Fruit fly (Drosophila melanogaster) whole organism, embryonic: ENCODE data around the gene Evi5.

Source experiments
- Bgb ChIP-seq: fragments of 200-800 bp; sonication (Bioruptor generic); IDR thresholded peaks from 2 replicates; pipeline ENCODE4 v1.3.6; 2022; ENCODE audit warnings: missing biosample characterization, missing genetic modification characterization; ENCODE audit not compliant: partially characterized antibody
- CG10366 ChIP-seq: fragments of 200-800 bp; sonication (Bioruptor generic); IDR thresholded peaks from 2 replicates; pipeline ENCODE4 v1.3.6; 2022; ENCODE audit warnings: missing biosample characterization, missing genetic modification characterization
- CG10654 ChIP-seq: fragments of 200-800 bp; sonication (Bioruptor generic); optimal IDR thresholded peaks from 2 replicates; lab custom pipeline; 2016; ENCODE audit warnings: missing biosample characterization, missing genetic modification characterization
- CG11456 ChIP-seq: fragments of 200-800 bp; sonication (Bioruptor generic); IDR thresholded peaks from 3 replicates; pipeline ENCODE4 v1.3.6; 2022; ENCODE audit warnings: missing biosample characterization, missing genetic modification characterization
- CG12219 ChIP-seq: fragments of 200-800 bp; sonication (Bioruptor generic); optimal IDR thresholded peaks from 3 replicates; lab custom pipeline; 2018; ENCODE audit warnings: missing biosample characterization, mild to moderate bottlenecking, missing genetic modification characterization
- CG13123 ChIP-seq: fragments of 200-800 bp; sonication (Bioruptor generic); optimal IDR thresholded peaks from 2 replicates; lab custom pipeline; 2016; ENCODE audit warnings: missing biosample characterization, missing genetic modification characterization
- CG15269 ChIP-seq: fragments of 200-800 bp; sonication (Bioruptor generic); optimal IDR thresholded peaks from 2 replicates; lab custom pipeline; 2018; ENCODE audit warnings: missing biosample characterization, mild to moderate bottlenecking, missing genetic modification characterization, moderate library complexity
- CG15514 ChIP-seq: fragments of 200-800 bp; sonication (Bioruptor generic); optimal IDR thresholded peaks from 3 replicates; lab custom pipeline; 2017; ENCODE audit warnings: missing biosample characterization, missing genetic modification characterization, mild to moderate bottlenecking, moderate library complexity, missing genetic modification reagents
- CG1647 ChIP-seq: fragments of 200-800 bp; sonication (Bioruptor generic); optimal IDR thresholded peaks from 3 replicates; lab custom pipeline; 2016; ENCODE audit warnings: missing biosample characterization, missing genetic modification characterization
- CG17186 ChIP-seq: fragments of 200-800 bp; sonication (Bioruptor generic); optimal IDR thresholded peaks from 3 replicates; lab custom pipeline; 2017; ENCODE audit warnings: missing biosample characterization, missing genetic modification reagents, missing genetic modification characterization
- CG18619 ChIP-seq: fragments of 200-800 bp; sonication (Bioruptor generic); optimal IDR thresholded peaks from 3 replicates; lab custom pipeline; 2017; ENCODE audit warnings: missing biosample characterization, mild to moderate bottlenecking, missing genetic modification characterization
- CG34224 ChIP-seq: fragments of 200-800 bp; sonication (Bioruptor generic); IDR thresholded peaks from 3 replicates; pipeline ENCODE4 v1.3.6; 2022; ENCODE audit warnings: missing biosample characterization, missing genetic modification characterization; ENCODE audit not compliant: partially characterized antibody
- CG4282 ChIP-seq: fragments of 200-800 bp; sonication (Bioruptor generic); optimal IDR thresholded peaks from 2 replicates; lab custom pipeline; 2016; ENCODE audit warnings: missing biosample characterization, missing genetic modification characterization
- CG5180 ChIP-seq: fragments of 200-800 bp; sonication (Bioruptor generic); optimal IDR thresholded peaks from 3 replicates; lab custom pipeline; 2017; ENCODE audit warnings: missing biosample characterization, missing genetic modification characterization, mild to moderate bottlenecking, moderate library complexity, missing genetic modification reagents
- CG6813 ChIP-seq: fragments of 200-800 bp; sonication (Bioruptor generic); optimal IDR thresholded peaks from 2 replicates; lab custom pipeline; 2017; ENCODE audit warnings: missing biosample characterization, missing genetic modification characterization, mild to moderate bottlenecking, moderate library complexity, missing genetic modification reagents
- CG8089 ChIP-seq: fragments of 200-800 bp; sonication (Bioruptor generic); optimal IDR thresholded peaks from 3 replicates; lab custom pipeline; 2016; ENCODE audit warnings: missing biosample characterization, missing genetic modification characterization
- CG8388 ChIP-seq: fragments of 200-800 bp; sonication (Bioruptor generic); optimal IDR thresholded peaks from 2 replicates; lab custom pipeline; 2019; ENCODE audit warnings: missing biosample characterization, mild to moderate bottlenecking, missing genetic modification characterization, moderate library complexity
- CG9727 ChIP-seq: fragments of 200-800 bp; sonication (Bioruptor generic); optimal IDR thresholded peaks from 3 replicates; lab custom pipeline; 2017; ENCODE audit warnings: missing biosample characterization, mild to moderate bottlenecking, missing genetic modification characterization
- CTCF ChIP-seq: fragments of 200-800 bp; sonication (Bioruptor generic); optimal IDR thresholded peaks from 2 replicates; lab custom pipeline; 2017; ENCODE audit warnings: missing biosample characterization, mild to moderate bottlenecking, missing genetic modification characterization, moderate library complexity
- CkIIα-i1 ChIP-seq: fragments of 200-800 bp; sonication (Bioruptor generic); IDR thresholded peaks from 2 replicates; pipeline ENCODE4 v1.3.6; 2022; ENCODE audit warnings: missing biosample characterization, missing genetic modification characterization
- CrebB ChIP-seq: fragments of 200-800 bp; sonication (Bioruptor generic); optimal IDR thresholded peaks from 3 replicates; lab custom pipeline; 2018; ENCODE audit warnings: missing biosample characterization, mild to moderate bottlenecking, missing genetic modification characterization
- Dll ChIP-seq: fragments of 200-800 bp; sonication (Bioruptor generic); IDR thresholded peaks from 4 replicates; pipeline ENCODE4 v1.3.6; 2022; ENCODE audit warnings: missing biosample characterization, missing genetic modification characterization; ENCODE audit not compliant: partially characterized antibody
- Gug ChIP-seq: fragments of 200-800 bp; sonication (Bioruptor generic); IDR thresholded peaks from 4 replicates; pipeline ENCODE4 v1.3.6; 2022; ENCODE audit warnings: missing biosample characterization, missing genetic modification characterization
- HLH3B ChIP-seq: fragments of 200-800 bp; sonication (Bioruptor generic); IDR thresholded peaks from 2 replicates; pipeline ENCODE4 v1.3.6; 2022; ENCODE audit warnings: missing biosample characterization, missing genetic modification characterization
- Jarid2 ChIP-seq: fragments of 200-800 bp; sonication (Bioruptor generic); optimal IDR thresholded peaks from 3 replicates; lab custom pipeline; 2017; ENCODE audit warnings: mild to moderate bottlenecking, missing biosample characterization, missing genetic modification reagents, missing genetic modification characterization
- NFAT ChIP-seq: fragments of 200-800 bp; sonication (Bioruptor generic); IDR thresholded peaks from 2 replicates; pipeline ENCODE4 v1.3.6; 2022; ENCODE audit warnings: missing biosample characterization, missing genetic modification characterization
- Neu2 ChIP-seq: fragments of 200-800 bp; sonication (Bioruptor generic); optimal IDR thresholded peaks from 3 replicates; lab custom pipeline; 2016; ENCODE audit warnings: missing biosample characterization, missing genetic modification characterization, borderline replicate concordance
- Optix ChIP-seq: fragments of 200-800 bp; sonication (Bioruptor generic); IDR thresholded peaks from 3 replicates; pipeline ENCODE4 v1.3.6; 2022; ENCODE audit warnings: missing biosample characterization, missing genetic modification characterization
- Poxn ChIP-seq: fragments of 200-800 bp; sonication (Bioruptor generic); IDR thresholded peaks from 2 replicates; pipeline ENCODE4 v1.3.6; 2022; ENCODE audit warnings: missing biosample characterization, missing genetic modification characterization
- Six4 ChIP-seq: fragments of 200-800 bp; sonication (Bioruptor generic); optimal IDR thresholded peaks from 2 replicates; lab custom pipeline; 2016; ENCODE audit warnings: missing biosample characterization, missing genetic modification characterization
- Ssrp ChIP-seq: fragments of 200-800 bp; sonication (Bioruptor generic); optimal IDR thresholded peaks from 2 replicates; lab custom pipeline; 2018; ENCODE audit warnings: missing biosample characterization, mild to moderate bottlenecking, missing genetic modification characterization, moderate library complexity
- YL-1 ChIP-seq: fragments of 200-800 bp; sonication (Bioruptor generic); optimal IDR thresholded peaks from 3 replicates; lab custom pipeline; 2017; ENCODE audit warnings: missing biosample characterization, mild to moderate bottlenecking, missing genetic modification characterization
- cas ChIP-seq: fragments of 200-800 bp; sonication (Bioruptor generic); IDR thresholded peaks from 2 replicates; pipeline ENCODE4 v1.3.6; 2022; ENCODE audit warnings: missing biosample characterization, missing genetic modification characterization
- caup ChIP-seq: fragments of 200-800 bp; sonication (Bioruptor generic); optimal IDR thresholded peaks from 3 replicates; lab custom pipeline; 2017; ENCODE audit warnings: missing biosample characterization, mild to moderate bottlenecking, missing genetic modification characterization, moderate library complexity; ENCODE audit not compliant: severe bottlenecking
- danr ChIP-seq: fragments of 200-800 bp; sonication (Bioruptor generic); IDR thresholded peaks from 2 replicates; pipeline ENCODE4 v1.3.6; 2022; ENCODE audit warnings: missing biosample characterization, missing genetic modification characterization
- eve ChIP-seq, 2 experiments: fragments of >200 bp; optimal IDR thresholded peaks; 2 replicates each; lab custom pipeline; 2017; ENCODE audit warnings: missing biosample characterization in 2 of 2, missing genetic modification characterization in 2 of 2
- fd102C ChIP-seq: fragments of 200-800 bp; sonication (Bioruptor generic); optimal IDR thresholded peaks from 2 replicates; lab custom pipeline; 2018; ENCODE audit warnings: missing biosample characterization, mild to moderate bottlenecking, missing genetic modification characterization, moderate library complexity
- fd64A ChIP-seq: fragments of 200-800 bp; sonication (Bioruptor generic); optimal IDR thresholded peaks from 3 replicates; lab custom pipeline; 2018; ENCODE audit warnings: missing biosample characterization, mild to moderate bottlenecking, missing genetic modification characterization
- grau ChIP-seq: fragments of 200-800 bp; optimal IDR thresholded peaks from 3 replicates; lab custom pipeline; 2019; ENCODE audit warnings: missing biosample characterization, mild to moderate bottlenecking, missing genetic modification characterization, moderate library complexity
- gsb-n ChIP-seq: fragments of 200-800 bp; sonication (Bioruptor generic); optimal IDR thresholded peaks from 3 replicates; lab custom pipeline; 2018; ENCODE audit warnings: missing biosample characterization, mild to moderate bottlenecking, missing genetic modification characterization
- lbe ChIP-seq: fragments of 200-800 bp; sonication (Bioruptor generic); optimal IDR thresholded peaks from 2 replicates; lab custom pipeline; 2016; ENCODE audit warnings: missing biosample characterization, mild to moderate bottlenecking, missing genetic modification characterization
- pan ChIP-seq, 4 experiments: fragments of >200 bp in 3 of 4; fragments of 200-800 bp in 1 of 4; sonication (Bioruptor generic) in 1 of 4; optimal IDR thresholded peaks in 3 of 4; IDR thresholded peaks in 1 of 4; 2 replicates each; pipeline versions ENCODE4 v1.3.6 to Lab custom; 2017 to 2022; ENCODE audit warnings: missing biosample characterization in 2 of 4, missing genetic modification characterization in 2 of 4, mixed read lengths in 1 of 4
- pros ChIP-seq: fragments of 200-800 bp; sonication (Bioruptor generic); optimal IDR thresholded peaks from 3 replicates; lab custom pipeline; 2019; ENCODE audit warnings: missing biosample characterization, mild to moderate bottlenecking, missing genetic modification characterization, moderate library complexity
- row ChIP-seq: fragments of 200-800 bp; sonication (Bioruptor generic); IDR thresholded peaks from 3 replicates; pipeline ENCODE4 v1.3.6; 2022; ENCODE audit warnings: missing biosample characterization, missing genetic modification characterization
- sens-2 ChIP-seq: fragments of 200-800 bp; sonication (Bioruptor generic); IDR thresholded peaks from 2 replicates; pipeline ENCODE4 v1.3.6; 2022; ENCODE audit warnings: missing biosample characterization, missing genetic modification characterization
- sisA ChIP-seq: fragments of 200-800 bp; sonication (Bioruptor generic); IDR thresholded peaks from 2 replicates; pipeline ENCODE4 v1.3.6; 2022; ENCODE audit warnings: missing biosample characterization, missing genetic modification characterization
- sna ChIP-seq: fragments of 200-800 bp; sonication (Bioruptor generic); IDR thresholded peaks from 2 replicates; pipeline ENCODE4 v1.3.6; 2022; ENCODE audit warnings: missing biosample characterization, missing genetic modification characterization; ENCODE audit not compliant: partially characterized antibody
- ssp ChIP-seq: fragments of 200-800 bp; sonication (Bioruptor generic); IDR thresholded peaks from 2 replicates; pipeline ENCODE4 v1.3.6; 2022; ENCODE audit warnings: missing biosample characterization, missing genetic modification characterization
- tap ChIP-seq: fragments of 200-800 bp; optimal IDR thresholded peaks from 3 replicates; lab custom pipeline; 2019; ENCODE audit warnings: missing biosample characterization, mild to moderate bottlenecking, missing genetic modification characterization, moderate library complexity

The Evi5 gene

dm6 chrX:11449476-11450119, 4.6 kb downstream of the Evi5 start (continued):
- TF ChIP-seq danr (GFP tag; lab: Robert Waterston, UW) (peak; percentile 79), CG34224 (no peak), CG4282 (GFP tag; lab: Kevin White, UChicago) (peak; percentile 73), Bgb (GFP tag; lab: Robert Waterston, UW) (no peak), fd102C (peak; percentile 50), sisA (GFP tag; lab: Robert Waterston, UW) (peak; percentile 88), HLH3B (GFP tag; lab: Robert Waterston, UW) (peak; percentile 87), YL-1 (GFP tag; lab: Kevin White, UChicago) (peak; percentile 13), CG15269 (tag; lab: Kevin White, UChicago) (peak; percentile 92), CG6813 (GFP tag; lab: Kevin White, UChicago) (peak; percentile 81), Poxn (GFP tag; lab: Robert Waterston, UW) (peak; percentile 49; the same call in 1 of the 2 replicates), Dll (GFP tag; lab: Robert Waterston, UW) (no peak), CG13123 (GFP tag; lab: Kevin White, UChicago) (peak; percentile 57), CG10654 (peak; percentile 69), pan (optimal IDR thresholded peaks at IDR 0.05; lab: Kevin White, UChicago) (no peak), pan (GFP tag; optimal IDR thresholded peaks at IDR 0.05 in 1 of 2, IDR thresholded peaks at IDR 0.05 in 1 of 2) (peak in 1 of 2 experiments; percentile 91), Gug (GFP tag; lab: Robert Waterston, UW) (peak; percentile 86), gsb-n (peak; percentile 68), CG17186 (GFP tag; lab: Kevin White, UChicago) (no peak), grau (peak; percentile 97), sens-2 (GFP tag; lab: Robert Waterston, UW) (peak; percentile 54; the same call in 1 of the 2 replicates), CG8089 (peak; percentile 81), tap (tag; lab: Kevin White, UChicago) (peak; percentile 90), CG8388 (GFP tag; lab: Kevin White, UChicago) (peak; percentile 80), CG11456 (GFP tag; lab: Robert Waterston, UW) (peak; percentile 88), CG18619 (GFP tag; lab: Kevin White, UChicago) (peak; percentile 85), NFAT (GFP tag; lab: Robert Waterston, UW) (peak; percentile 72), Six4 (GFP tag; lab: Kevin White, UChicago) (peak; percentile 70), caup (GFP tag; lab: Kevin White, UChicago) (peak; percentile 80), sna (GFP tag; lab: Robert Waterston, UW) (no peak), Optix (GFP tag; lab: Robert Waterston, UW) (peak; percentile 81), fd64A (GFP tag; lab: Kevin White, UChicago) (peak; percentile 75), eve (GFP tag; optimal IDR thresholded peaks at IDR 0.05; lab: Kevin White, UChicago) (peak in 1 of 2 experiments; percentile 92), CTCF (GFP tag; lab: Kevin White, UChicago) (peak; percentile 22), cas (GFP tag; lab: Robert Waterston, UW) (peak; percentile 53; the same call in 1 of the 2 replicates), CG5180 (GFP tag; lab: Kevin White, UChicago) (peak; percentile 71), Ssrp (tag; lab: Kevin White, UChicago) (peak; percentile 77), CG10366 (GFP tag; lab: Robert Waterston, UW) (peak; percentile 86), pros (no peak), Jarid2 (peak; percentile 44), CG1647 (GFP tag; lab: Kevin White, UChicago) (peak; percentile 82), CG15514 (peak; percentile 72), CrebB (tag; lab: Kevin White, UChicago) (peak; percentile 83), CG9727 (GFP tag; lab: Kevin White, UChicago) (peak; percentile 72), lbe (GFP tag; lab: Kevin White, UChicago) (peak; percentile 73), ssp (peak; percentile 72), Neu2 (GFP tag; lab: Kevin White, UChicago) (peak; percentile 71), row (GFP tag; lab: Robert Waterston, UW) (peak; percentile 89), CkIIα-i1 (GFP tag; lab: Robert Waterston, UW) (0 out of 2 replicates have a peak, but pooled peaks have one; percentile 41), CG12219 (GFP tag; lab: Kevin White, UChicago) (peak; percentile 90)
